Fruit fly (Drosophila melanogaster) whole organism, embryonic: Measurements from ENCODE around the gene CG32819.
A peak's percentile ranks its signal among the peaks of the same experiment; 100 is the strongest.

Experiments
- BEAF-32 ChIP-seq: fragments of 200-800 bp; sonication (Bioruptor generic); optimal IDR thresholded peaks from 3 replicates; lab custom pipeline; 2017; ENCODE audit warnings: missing biosample characterization, missing genetic modification characterization, mild to moderate bottlenecking, moderate library complexity, missing genetic modification reagents
- CG10267 ChIP-seq: fragments of 200-800 bp; sonication (Bioruptor generic); optimal IDR thresholded peaks from 2 replicates; lab custom pipeline; 2018; ENCODE audit warnings: missing biosample characterization, mild to moderate bottlenecking, missing genetic modification characterization, moderate library complexity
- CG10431 ChIP-seq: fragments of 200-800 bp; sonication (Bioruptor generic); optimal IDR thresholded peaks from 3 replicates; lab custom pipeline; 2018; ENCODE audit warnings: missing biosample characterization, mild to moderate bottlenecking, missing genetic modification characterization
- CG11398 ChIP-seq: fragments of 200-800 bp; sonication (Bioruptor generic); optimal IDR thresholded peaks from 2 replicates; lab custom pipeline; 2016; ENCODE audit warnings: missing biosample characterization, missing genetic modification characterization
- CG12155 ChIP-seq: fragments of 200-800 bp; sonication (Bioruptor generic); optimal IDR thresholded peaks from 3 replicates; lab custom pipeline; 2016; ENCODE audit warnings: missing biosample characterization, missing genetic modification characterization
- CG13123 ChIP-seq: fragments of 200-800 bp; sonication (Bioruptor generic); optimal IDR thresholded peaks from 2 replicates; lab custom pipeline; 2016; ENCODE audit warnings: missing biosample characterization, missing genetic modification characterization
- CG13287 ChIP-seq: fragments of 200-800 bp; sonication (Bioruptor generic); IDR thresholded peaks from 2 replicates; pipeline ENCODE4 v1.3.6; 2022; ENCODE audit warnings: missing biosample characterization, missing genetic modification characterization; ENCODE audit not compliant: partially characterized antibody
- CG13624 ChIP-seq: fragments of 200-800 bp; sonication (Bioruptor generic); optimal IDR thresholded peaks from 2 replicates; lab custom pipeline; 2016; ENCODE audit warnings: missing biosample characterization, missing genetic modification characterization
- CG14050 ChIP-seq: fragments of 200-800 bp; sonication (Bioruptor generic); IDR thresholded peaks from 3 replicates; pipeline ENCODE4 v1.3.6; 2022; ENCODE audit warnings: missing biosample characterization, missing genetic modification characterization
- CG15269 ChIP-seq: fragments of 200-800 bp; sonication (Bioruptor generic); optimal IDR thresholded peaks from 2 replicates; lab custom pipeline; 2018; ENCODE audit warnings: missing biosample characterization, mild to moderate bottlenecking, missing genetic modification characterization, moderate library complexity
- CG15696 ChIP-seq: fragments of 200-800 bp; sonication (Bioruptor generic); optimal IDR thresholded peaks from 2 replicates; lab custom pipeline; 2019; ENCODE audit warnings: missing biosample characterization, mild to moderate bottlenecking, missing genetic modification characterization, moderate library complexity
- CG1602 ChIP-seq: fragments of 200-800 bp; sonication (Bioruptor generic); optimal IDR thresholded peaks from 3 replicates; lab custom pipeline; 2016; ENCODE audit warnings: missing biosample characterization, missing genetic modification characterization
- CG16863 ChIP-seq: fragments of 200-800 bp; sonication (Bioruptor generic); optimal IDR thresholded peaks from 3 replicates; lab custom pipeline; 2016; ENCODE audit warnings: missing biosample characterization, missing genetic modification characterization
- CG17186 ChIP-seq: fragments of 200-800 bp; sonication (Bioruptor generic); optimal IDR thresholded peaks from 3 replicates; lab custom pipeline; 2017; ENCODE audit warnings: missing biosample characterization, missing genetic modification reagents, missing genetic modification characterization
- CG17829 ChIP-seq: fragments of 200-800 bp; optimal IDR thresholded peaks from 2 replicates; lab custom pipeline; 2019; ENCODE audit warnings: missing biosample characterization, mild to moderate bottlenecking, missing genetic modification characterization, moderate library complexity
- CG30403 ChIP-seq: fragments of 200-800 bp; sonication (Bioruptor generic); optimal IDR thresholded peaks from 3 replicates; lab custom pipeline; 2016; ENCODE audit warnings: missing biosample characterization, missing genetic modification characterization
- CG4404 ChIP-seq: fragments of 200-800 bp; sonication (Bioruptor generic); IDR thresholded peaks from 2 replicates; pipeline ENCODE4 v1.3.6; 2022; ENCODE audit warnings: missing biosample characterization, missing genetic modification characterization
- CG6175 ChIP-seq: fragments of 200-800 bp; sonication (Bioruptor generic); IDR thresholded peaks from 3 replicates; pipeline ENCODE4 v1.3.6; 2022; ENCODE audit warnings: missing biosample characterization, missing genetic modification characterization
- CG6254 ChIP-seq: fragments of 200-800 bp; sonication (Bioruptor generic); optimal IDR thresholded peaks from 3 replicates; lab custom pipeline; 2017; ENCODE audit warnings: mild to moderate bottlenecking, missing biosample characterization, missing genetic modification reagents, missing genetic modification characterization
- CG6272 ChIP-seq: fragments of 200-800 bp; sonication (Bioruptor generic); IDR thresholded peaks from 2 replicates; pipeline ENCODE4 v1.3.6; 2022; ENCODE audit warnings: missing biosample characterization, missing genetic modification characterization
- CG7271 ChIP-seq: fragments of 200-800 bp; sonication (Bioruptor generic); optimal IDR thresholded peaks from 2 replicates; lab custom pipeline; 2018; ENCODE audit warnings: missing biosample characterization, mild to moderate bottlenecking, missing genetic modification characterization, moderate library complexity
- E2f2 ChIP-seq: fragments of 200-800 bp; sonication (Bioruptor generic); IDR thresholded peaks from 2 replicates; pipeline ENCODE4 v1.3.6; 2022; ENCODE audit warnings: missing biosample characterization, missing genetic modification characterization
- HLH3B ChIP-seq: fragments of 200-800 bp; sonication (Bioruptor generic); IDR thresholded peaks from 2 replicates; pipeline ENCODE4 v1.3.6; 2022; ENCODE audit warnings: missing biosample characterization, missing genetic modification characterization
- HLHmδ ChIP-seq: fragments of 200-800 bp; sonication (Bioruptor generic); optimal IDR thresholded peaks from 2 replicates; lab custom pipeline; 2018; ENCODE audit warnings: missing biosample characterization, mild to moderate bottlenecking, missing genetic modification characterization, moderate library complexity
- HmgD ChIP-seq: fragments of 200-800 bp; sonication (Bioruptor generic); optimal IDR thresholded peaks from 3 replicates; lab custom pipeline; 2016; ENCODE audit warnings: missing biosample characterization, missing genetic modification characterization
- Hr78 ChIP-seq, 2 experiments: fragments of 200-800 bp in 1 of 2; fragments of >200 bp in 1 of 2; sonication (Bioruptor generic) in 1 of 2; optimal IDR thresholded peaks; 2 replicates each; lab custom pipeline; 2017 to 2019; ENCODE audit warnings: missing biosample characterization in 2 of 2, missing genetic modification characterization in 2 of 2, mild to moderate bottlenecking in 1 of 2, moderate library complexity in 1 of 2
- Nf-YA ChIP-seq: fragments of 200-800 bp; sonication (Bioruptor generic); IDR thresholded peaks from 2 replicates; pipeline ENCODE4 v1.3.6; 2022; ENCODE audit warnings: missing biosample characterization, missing genetic modification characterization
- NfI ChIP-seq: fragments of 200-800 bp; sonication (Bioruptor generic); optimal IDR thresholded peaks from 3 replicates; lab custom pipeline; 2018; ENCODE audit warnings: missing biosample characterization, mild to moderate bottlenecking, missing genetic modification characterization, moderate library complexity
- Ravus ChIP-seq: fragments of 200-800 bp; sonication (Bioruptor generic); IDR thresholded peaks from 2 replicates; pipeline ENCODE4 v1.3.6; 2022; ENCODE audit warnings: missing biosample characterization, missing genetic modification characterization
- Trl ChIP-seq, 3 experiments: fragments of >200 bp in 2 of 3; fragments of 200-800 bp in 1 of 3; sonication (Bioruptor generic) in 1 of 3; optimal IDR thresholded peaks; 2 replicates in 1 of 3; 3 replicates in 2 of 3; lab custom pipeline; 2016 to 2017; ENCODE audit warnings: missing biosample characterization in 1 of 3, missing genetic modification characterization in 1 of 3
- Xrp1 ChIP-seq: fragments of 200-800 bp; sonication (Bioruptor generic); IDR thresholded peaks from 2 replicates; pipeline ENCODE4 v1.3.6; 2022; ENCODE audit warnings: missing biosample characterization, missing genetic modification characterization
- crp ChIP-seq, 2 experiments: fragments of 200-800 bp; sonication (Bioruptor generic); optimal IDR thresholded peaks; 2 replicates in 1 of 2; 3 replicates in 1 of 2; lab custom pipeline; 2017; ENCODE audit warnings: missing biosample characterization in 2 of 2, missing genetic modification characterization in 2 of 2, mild to moderate bottlenecking in 1 of 2, moderate library complexity in 1 of 2
- dpn ChIP-seq, 2 experiments: fragments of 200-800 bp; sonication (Bioruptor generic); optimal IDR thresholded peaks; 3 replicates each; lab custom pipeline; 2016; ENCODE audit warnings: missing biosample characterization in 2 of 2, missing genetic modification characterization in 2 of 2
- fd64A ChIP-seq: fragments of 200-800 bp; sonication (Bioruptor generic); optimal IDR thresholded peaks from 3 replicates; lab custom pipeline; 2018; ENCODE audit warnings: missing biosample characterization, mild to moderate bottlenecking, missing genetic modification characterization
- fru ChIP-seq: fragments of >200 bp; optimal IDR thresholded peaks from 2 replicates; lab custom pipeline; 2017
- gfzf ChIP-seq: fragments of 200-800 bp; sonication (Bioruptor generic); optimal IDR thresholded peaks from 2 replicates; lab custom pipeline; 2016; ENCODE audit warnings: missing biosample characterization, mild to moderate bottlenecking, missing genetic modification characterization, moderate library complexity
- insv ChIP-seq, 2 experiments: fragments of 200-800 bp; sonication (Bioruptor generic); optimal IDR thresholded peaks; 3 replicates each; lab custom pipeline; 2016 to 2018; ENCODE audit warnings: missing biosample characterization in 2 of 2, missing genetic modification characterization in 2 of 2
- luna ChIP-seq: fragments of 200-800 bp; sonication (Bioruptor generic); optimal IDR thresholded peaks from 2 replicates; lab custom pipeline; 2016; ENCODE audit warnings: missing biosample characterization, missing genetic modification characterization
- maf-S ChIP-seq: fragments of 200-800 bp; sonication (Bioruptor generic); optimal IDR thresholded peaks from 2 replicates; lab custom pipeline; 2016; ENCODE audit warnings: missing biosample characterization, missing genetic modification characterization
- mld ChIP-seq: fragments of 200-800 bp; sonication (Bioruptor generic); IDR thresholded peaks from 3 replicates; pipeline ENCODE4 v1.3.6; 2022; ENCODE audit warnings: missing biosample characterization, missing genetic modification characterization; ENCODE audit not compliant: partially characterized antibody
- pb ChIP-seq: fragments of 200-800 bp; sonication (Bioruptor generic); optimal IDR thresholded peaks from 3 replicates; lab custom pipeline; 2016; ENCODE audit warnings: missing biosample characterization, missing genetic modification characterization
- peb ChIP-seq: fragments of 200-800 bp; sonication (Bioruptor generic); IDR thresholded peaks from 2 replicates; pipeline ENCODE4 v1.3.6; 2022; ENCODE audit warnings: missing biosample characterization, missing genetic modification characterization
- pita ChIP-seq: fragments of 200-800 bp; sonication (Bioruptor generic); optimal IDR thresholded peaks from 2 replicates; lab custom pipeline; 2017; ENCODE audit warnings: missing biosample characterization, mild to moderate bottlenecking, missing genetic modification characterization
- repo ChIP-seq: fragments of 200-800 bp; sonication (Bioruptor generic); optimal IDR thresholded peaks from 2 replicates; lab custom pipeline; 2016; ENCODE audit warnings: missing biosample characterization, missing genetic modification characterization
- sd ChIP-seq: fragments of 200-800 bp; sonication (Bioruptor generic); optimal IDR thresholded peaks from 3 replicates; lab custom pipeline; 2018; ENCODE audit warnings: missing biosample characterization, mild to moderate bottlenecking, missing genetic modification characterization, moderate library complexity
- toy ChIP-seq: fragments of 200-800 bp; sonication (Bioruptor generic); IDR thresholded peaks from 2 replicates; pipeline ENCODE4 v1.3.6; 2022; ENCODE audit warnings: missing biosample characterization, missing genetic modification characterization
- tup ChIP-seq: fragments of 200-800 bp; sonication (Bioruptor generic); optimal IDR thresholded peaks from 2 replicates; lab custom pipeline; 2016; ENCODE audit warnings: missing biosample characterization, mild to moderate bottlenecking, missing genetic modification characterization, moderate library complexity
- usp ChIP-seq: fragments of >200 bp; optimal IDR thresholded peaks from 2 replicates; lab custom pipeline; 2017; ENCODE audit warnings: missing biosample characterization, missing genetic modification characterization
- vfl ChIP-seq: fragments of 200-800 bp; sonication (Bioruptor generic); optimal IDR thresholded peaks from 2 replicates; lab custom pipeline; 2016; ENCODE audit warnings: missing biosample characterization, missing genetic modification characterization
- vnd ChIP-seq: fragments of 200-800 bp; sonication (Bioruptor generic); IDR thresholded peaks from 3 replicates; pipeline ENCODE4 v1.3.6; 2022; ENCODE audit warnings: missing biosample characterization, missing genetic modification characterization; ENCODE audit not compliant: partially characterized antibody

The CG32819 gene

dm6 chrX:21631452-21631851 lies 10.5 kb upstream of the CG32819 start:
- TF ChIP-seq HLH3B (peak; percentile 68), tup (no peak), fd64A (no peak), fru (no peak), CG7271 (tag; lab: Kevin White, UChicago) (peak; percentile 23), CG6175 (GFP tag; lab: Robert Waterston, UW) (no peak), CG17186 (peak; percentile 44), CG1602 (GFP tag; lab: Kevin White, UChicago) (peak; percentile 54), CG30403 (GFP tag; lab: Kevin White, UChicago) (peak; percentile 73), dpn (GFP tag; optimal IDR thresholded peaks at IDR 0.05; lab: Kevin White, UChicago) (peak; percentile 51 to 59), peb (GFP tag; lab: Robert Waterston, UW) (no peak), vnd (GFP tag; lab: Robert Waterston, UW) (no peak), sd (tag; lab: Kevin White, UChicago) (no peak), insv (GFP tag; optimal IDR thresholded peaks at IDR 0.05; lab: Kevin White, UChicago) (no peak), pb (GFP tag; lab: Kevin White, UChicago) (peak; percentile 45), CG10267 (tag; lab: Kevin White, UChicago) (peak; percentile 77), CG13287 (GFP tag; lab: Robert Waterston, UW) (no peak), usp (no peak), BEAF-32 (GFP tag; lab: Kevin White, UChicago) (no peak), crp (GFP tag; optimal IDR thresholded peaks at IDR 0.05; lab: Kevin White, UChicago) (no peak), E2f2 (GFP tag; lab: Robert Waterston, UW) (0 out of 2 replicates have a peak, but pooled peaks have one; percentile 46), CG16863 (GFP tag; lab: Kevin White, UChicago) (peak; percentile 67), Hr78 (GFP tag; optimal IDR thresholded peaks at IDR 0.05; lab: Kevin White, UChicago) (peak in 1 of 2 experiments; percentile 15), pita (GFP tag; lab: Kevin White, UChicago) (no peak), Nf-YA (GFP tag; lab: Robert Waterston, UW) (0 out of 2 replicates have a peak, but pooled peaks have one; percentile 18), CG11398 (GFP tag; lab: Kevin White, UChicago) (no peak), CG12155 (GFP tag; lab: Kevin White, UChicago) (peak; percentile 15), mld (no peak), Xrp1 (no peak; the same call in 1 of the 2 replicates), CG17829 (tag; lab: Kevin White, UChicago) (peak; percentile 78), luna (GFP tag; lab: Kevin White, UChicago) (no peak), CG6272 (GFP tag; lab: Robert Waterston, UW) (no peak), HmgD (GFP tag; lab: Kevin White, UChicago) (no peak), CG15696 (tag; lab: Kevin White, UChicago) (peak; percentile 61), CG13123 (GFP tag; lab: Kevin White, UChicago) (no peak), Ravus (GFP tag; lab: Robert Waterston, UW) (no peak), CG10431 (GFP tag; lab: Kevin White, UChicago) (no peak), gfzf (peak; percentile 33), NfI (GFP tag; lab: Kevin White, UChicago) (peak; percentile 67), HLHmδ (GFP tag; lab: Kevin White, UChicago) (no peak), CG15269 (peak; percentile 75), Trl (optimal IDR thresholded peaks at IDR 0.05; lab: Kevin White, UChicago) (no peak), Trl (GFP tag; optimal IDR thresholded peaks at IDR 0.05; lab: Kevin White, UChicago) (peak; percentile 70), CG14050 (GFP tag; lab: Robert Waterston, UW) (peak; percentile 37; the same call in 2 of the 3 replicates), CG4404 (GFP tag; lab: Robert Waterston, UW) (no peak), maf-S (GFP tag; lab: Kevin White, UChicago) (peak; percentile 39), toy (GFP tag; lab: Robert Waterston, UW) (no peak), CG13624 (GFP tag; lab: Kevin White, UChicago) (peak; percentile 45), vfl (GFP tag; lab: Kevin White, UChicago) (no peak), CG6254 (peak; percentile 51), repo (GFP tag; lab: Kevin White, UChicago) (peak; percentile 23)
